Fruit fly (Drosophila melanogaster) whole organism, embryonic: ENCODE data around the gene CG44477.

Source experiments
- B-H2 ChIP-seq: fragments of 200-800 bp; sonication (Bioruptor generic); optimal IDR thresholded peaks from 2 replicates; lab custom pipeline; 2018; ENCODE audit warnings: missing biosample characterization, mild to moderate bottlenecking, missing genetic modification characterization
- CG10654 ChIP-seq: fragments of 200-800 bp; sonication (Bioruptor generic); optimal IDR thresholded peaks from 2 replicates; lab custom pipeline; 2016; ENCODE audit warnings: missing biosample characterization, missing genetic modification characterization
- CG11085 ChIP-seq: fragments of 200-800 bp; sonication (Bioruptor generic); IDR thresholded peaks from 2 replicates; pipeline ENCODE4 v1.3.6; 2022; ENCODE audit warnings: missing biosample characterization, missing genetic modification characterization
- CG11456 ChIP-seq: fragments of 200-800 bp; sonication (Bioruptor generic); IDR thresholded peaks from 3 replicates; pipeline ENCODE4 v1.3.6; 2022; ENCODE audit warnings: missing biosample characterization, missing genetic modification characterization
- CG12104 ChIP-seq: fragments of 200-800 bp; sonication (Bioruptor generic); optimal IDR thresholded peaks from 3 replicates; lab custom pipeline; 2016; ENCODE audit warnings: missing biosample characterization, missing genetic modification characterization
- CG12155 ChIP-seq: fragments of 200-800 bp; sonication (Bioruptor generic); optimal IDR thresholded peaks from 3 replicates; lab custom pipeline; 2016; ENCODE audit warnings: missing biosample characterization, missing genetic modification characterization
- CG13624 ChIP-seq: fragments of 200-800 bp; sonication (Bioruptor generic); optimal IDR thresholded peaks from 2 replicates; lab custom pipeline; 2016; ENCODE audit warnings: missing biosample characterization, missing genetic modification characterization
- CG14441 ChIP-seq: fragments of 200-800 bp; sonication (Bioruptor generic); IDR thresholded peaks from 2 replicates; pipeline ENCODE4 v1.3.6; 2022; ENCODE audit warnings: missing biosample characterization, missing genetic modification characterization
- CG16815 ChIP-seq: fragments of 200-800 bp; sonication (Bioruptor generic); optimal IDR thresholded peaks from 3 replicates; lab custom pipeline; 2017; ENCODE audit warnings: missing biosample characterization, mild to moderate bottlenecking, missing genetic modification characterization
- CG17359 ChIP-seq: fragments of 200-800 bp; sonication (Bioruptor generic); optimal IDR thresholded peaks from 3 replicates; lab custom pipeline; 2018; ENCODE audit warnings: missing biosample characterization, mild to moderate bottlenecking, missing genetic modification characterization, moderate library complexity
- CG17568 ChIP-seq: fragments of 200-800 bp; sonication (Bioruptor generic); optimal IDR thresholded peaks from 2 replicates; lab custom pipeline; 2018; ENCODE audit warnings: missing biosample characterization, mild to moderate bottlenecking, missing genetic modification characterization, moderate library complexity
- CG18011 ChIP-seq: fragments of 200-800 bp; sonication (Bioruptor generic); optimal IDR thresholded peaks from 2 replicates; lab custom pipeline; 2017; ENCODE audit warnings: missing biosample characterization, missing genetic modification characterization, mild to moderate bottlenecking, moderate library complexity, missing genotype
- CG18599 ChIP-seq: fragments of 200-800 bp; sonication (Bioruptor generic); optimal IDR thresholded peaks from 3 replicates; lab custom pipeline; 2017; ENCODE audit warnings: missing biosample characterization, missing genetic modification characterization, mild to moderate bottlenecking, moderate library complexity, missing genetic modification reagents
- CG18619 ChIP-seq: fragments of 200-800 bp; sonication (Bioruptor generic); optimal IDR thresholded peaks from 3 replicates; lab custom pipeline; 2017; ENCODE audit warnings: missing biosample characterization, mild to moderate bottlenecking, missing genetic modification characterization
- CG2120 ChIP-seq: fragments of 200-800 bp; sonication (Bioruptor generic); optimal IDR thresholded peaks from 3 replicates; lab custom pipeline; 2016; ENCODE audit warnings: missing biosample characterization, missing genetic modification characterization
- CG2678 ChIP-seq: fragments of 200-800 bp; sonication (Bioruptor generic); optimal IDR thresholded peaks from 3 replicates; lab custom pipeline; 2019; ENCODE audit warnings: missing biosample characterization, mild to moderate bottlenecking, missing genetic modification characterization, moderate library complexity
- CG2875 ChIP-seq: fragments of 200-800 bp; sonication (Bioruptor generic); optimal IDR thresholded peaks from 2 replicates; lab custom pipeline; 2017; ENCODE audit warnings: missing biosample characterization, mild to moderate bottlenecking, missing genetic modification characterization, missing genetic modification reagents
- CG31365 ChIP-seq: fragments of 200-800 bp; sonication (Bioruptor generic); optimal IDR thresholded peaks from 2 replicates; lab custom pipeline; 2018; ENCODE audit warnings: missing biosample characterization, mild to moderate bottlenecking, missing genetic modification characterization
- CG3281 ChIP-seq: fragments of 200-800 bp; sonication (Bioruptor generic); optimal IDR thresholded peaks from 3 replicates; lab custom pipeline; 2017; ENCODE audit warnings: missing biosample characterization, mild to moderate bottlenecking, missing genetic modification characterization
- CG43689 ChIP-seq: fragments of 200-800 bp; sonication (Bioruptor generic); IDR thresholded peaks from 2 replicates; pipeline ENCODE4 v1.3.6; 2022; ENCODE audit warnings: missing biosample characterization, missing genetic modification characterization
- CG5953 ChIP-seq: fragments of 200-800 bp; sonication (Bioruptor generic); IDR thresholded peaks from 2 replicates; pipeline ENCODE4 v1.3.6; 2022; ENCODE audit warnings: missing biosample characterization, missing genetic modification characterization
- CG6689 ChIP-seq: fragments of 200-800 bp; sonication (Bioruptor generic); IDR thresholded peaks from 2 replicates; pipeline ENCODE4 v1.3.6; 2022; ENCODE audit warnings: missing biosample characterization, missing genetic modification characterization
- CG6765 ChIP-seq: fragments of 200-800 bp; sonication (Bioruptor generic); optimal IDR thresholded peaks from 3 replicates; lab custom pipeline; 2017; ENCODE audit warnings: missing biosample characterization, mild to moderate bottlenecking, missing genetic modification characterization
- CG7745 ChIP-seq: fragments of 200-800 bp; sonication (Bioruptor generic); optimal IDR thresholded peaks from 2 replicates; lab custom pipeline; 2018; ENCODE audit warnings: missing biosample characterization, mild to moderate bottlenecking, missing genetic modification characterization, moderate library complexity
- CG8281 ChIP-seq: fragments of 200-800 bp; sonication (Bioruptor generic); optimal IDR thresholded peaks from 2 replicates; lab custom pipeline; 2018; ENCODE audit warnings: missing biosample characterization, mild to moderate bottlenecking, missing genetic modification characterization, moderate library complexity
- CG9609 ChIP-seq: fragments of 200-800 bp; sonication (Bioruptor generic); optimal IDR thresholded peaks from 3 replicates; lab custom pipeline; 2016; ENCODE audit warnings: missing biosample characterization, missing genetic modification characterization
- Fer3 ChIP-seq: fragments of 200-800 bp; sonication (Bioruptor generic); optimal IDR thresholded peaks from 2 replicates; lab custom pipeline; 2018; ENCODE audit warnings: missing biosample characterization, mild to moderate bottlenecking, missing genetic modification characterization, moderate library complexity
- Gsc ChIP-seq: fragments of 200-800 bp; sonication (Bioruptor generic); IDR thresholded peaks from 2 replicates; pipeline ENCODE4 v1.3.6; 2022; ENCODE audit warnings: missing biosample characterization, missing genetic modification characterization
- MESR4 ChIP-seq: fragments of 200-800 bp; sonication (Bioruptor generic); optimal IDR thresholded peaks from 2 replicates; lab custom pipeline; 2018; ENCODE audit warnings: missing biosample characterization, mild to moderate bottlenecking, missing genetic modification characterization, moderate library complexity
- Max ChIP-seq: fragments of 200-800 bp; sonication (Bioruptor generic); optimal IDR thresholded peaks from 2 replicates; lab custom pipeline; 2016; ENCODE audit warnings: missing biosample characterization, mild to moderate bottlenecking, missing genetic modification characterization
- Meics ChIP-seq: fragments of 200-800 bp; sonication (Bioruptor generic); optimal IDR thresholded peaks from 2 replicates; lab custom pipeline; 2017; ENCODE audit warnings: missing biosample characterization, mild to moderate bottlenecking, missing genetic modification characterization
- NFAT ChIP-seq: fragments of 200-800 bp; sonication (Bioruptor generic); IDR thresholded peaks from 2 replicates; pipeline ENCODE4 v1.3.6; 2022; ENCODE audit warnings: missing biosample characterization, missing genetic modification characterization
- Nf-YB ChIP-seq: fragments of 200-800 bp; sonication (Bioruptor generic); optimal IDR thresholded peaks from 3 replicates; lab custom pipeline; 2019; ENCODE audit warnings: missing biosample characterization, mild to moderate bottlenecking, missing genetic modification characterization, moderate library complexity
- Nf-YC ChIP-seq: fragments of 200-800 bp; optimal IDR thresholded peaks from 3 replicates; lab custom pipeline; 2019; ENCODE audit warnings: missing biosample characterization, mild to moderate bottlenecking, missing genetic modification characterization, moderate library complexity
- Scr ChIP-seq: fragments of 200-800 bp; sonication (Bioruptor generic); IDR thresholded peaks from 2 replicates; pipeline ENCODE4 v1.3.6; 2022; ENCODE audit warnings: missing biosample characterization, missing genetic modification characterization; ENCODE audit not compliant: partially characterized antibody
- Trl ChIP-seq, 3 experiments: fragments of >200 bp in 2 of 3; fragments of 200-800 bp in 1 of 3; sonication (Bioruptor generic) in 1 of 3; optimal IDR thresholded peaks; 2 replicates in 1 of 3; 3 replicates in 2 of 3; lab custom pipeline; 2016 to 2017; ENCODE audit warnings: missing biosample characterization in 1 of 3, missing genetic modification characterization in 1 of 3
- aop ChIP-seq: fragments of 200-800 bp; sonication (Bioruptor generic); IDR thresholded peaks from 2 replicates; pipeline ENCODE4 v1.3.6; 2022; ENCODE audit warnings: missing biosample characterization, missing genetic modification characterization
- chinmo ChIP-seq: fragments of 200-800 bp; sonication (Bioruptor generic); IDR thresholded peaks from 4 replicates; pipeline ENCODE4 v1.3.6; 2022; ENCODE audit warnings: missing biosample characterization, missing genetic modification characterization; ENCODE audit not compliant: partially characterized antibody
- corto ChIP-seq: fragments of 200-800 bp; sonication (Bioruptor generic); optimal IDR thresholded peaks from 2 replicates; lab custom pipeline; 2016; ENCODE audit warnings: missing biosample characterization, mild to moderate bottlenecking, missing genetic modification characterization, moderate library complexity
- croc ChIP-seq: fragments of 200-800 bp; sonication (Bioruptor generic); conservative IDR thresholded peaks from 3 replicates; pipeline ENCODE4 v1.3.6; 2022; ENCODE audit warnings: missing biosample characterization, missing genetic modification characterization
- cwo ChIP-seq: fragments of 200-800 bp; sonication (Bioruptor generic); optimal IDR thresholded peaks from 3 replicates; lab custom pipeline; 2017; ENCODE audit warnings: missing biosample characterization, missing genetic modification characterization, mild to moderate bottlenecking, moderate library complexity, missing genetic modification reagents
- dan ChIP-seq: fragments of 200-800 bp; sonication (Bioruptor generic); IDR thresholded peaks from 2 replicates; pipeline ENCODE4 v1.3.6; 2022; ENCODE audit warnings: missing biosample characterization, missing genetic modification characterization
- ken ChIP-seq: fragments of 200-800 bp; sonication (Bioruptor generic); IDR thresholded peaks from 3 replicates; pipeline ENCODE4 v1.3.6; 2022; ENCODE audit warnings: missing biosample characterization, missing genetic modification characterization
- odd ChIP-seq: fragments of 200-800 bp; sonication (Bioruptor generic); optimal IDR thresholded peaks from 2 replicates; lab custom pipeline; 2017; ENCODE audit warnings: missing biosample characterization, mild to moderate bottlenecking, missing genetic modification characterization
- rib ChIP-seq: fragments of 200-800 bp; sonication (Bioruptor generic); IDR thresholded peaks from 2 replicates; pipeline ENCODE4 v1.3.6; 2022; ENCODE audit warnings: missing biosample characterization, missing genetic modification characterization
- sd ChIP-seq: fragments of 200-800 bp; sonication (Bioruptor generic); optimal IDR thresholded peaks from 3 replicates; lab custom pipeline; 2018; ENCODE audit warnings: missing biosample characterization, mild to moderate bottlenecking, missing genetic modification characterization, moderate library complexity
- sens-2 ChIP-seq: fragments of 200-800 bp; sonication (Bioruptor generic); IDR thresholded peaks from 2 replicates; pipeline ENCODE4 v1.3.6; 2022; ENCODE audit warnings: missing biosample characterization, missing genetic modification characterization
- sisA ChIP-seq: fragments of 200-800 bp; sonication (Bioruptor generic); IDR thresholded peaks from 2 replicates; pipeline ENCODE4 v1.3.6; 2022; ENCODE audit warnings: missing biosample characterization, missing genetic modification characterization
- toy ChIP-seq: fragments of 200-800 bp; sonication (Bioruptor generic); IDR thresholded peaks from 2 replicates; pipeline ENCODE4 v1.3.6; 2022; ENCODE audit warnings: missing biosample characterization, missing genetic modification characterization
- trh ChIP-seq: fragments of 200-800 bp; sonication (Bioruptor generic); optimal IDR thresholded peaks from 2 replicates; lab custom pipeline; 2016; ENCODE audit warnings: missing biosample characterization, missing genetic modification characterization
- ttk ChIP-seq: fragments of 200-800 bp; sonication (Bioruptor generic); IDR thresholded peaks from 2 replicates; pipeline ENCODE4 v2.1.2; 2022; ENCODE audit warnings: missing biosample characterization, missing genetic modification characterization
- wdn ChIP-seq: fragments of 200-800 bp; sonication (Bioruptor generic); IDR thresholded peaks from 2 replicates; pipeline ENCODE4 v1.3.6; 2022; ENCODE audit warnings: missing biosample characterization, missing genetic modification characterization

The CG44477 gene

dm6 chr2L:11701819-11702218 is 38.8 kb downstream of the CG44477 start (continued):
- TF ChIP-seq CG2678 (tag; lab: Kevin White, UChicago) = peak; percentile 30
- no peak for TF ChIP-seq CG6765 (GFP tag; lab: Kevin White, UChicago)
- peak; percentile 16 for TF ChIP-seq Meics (GFP tag; lab: Kevin White, UChicago)
- TF ChIP-seq Max (GFP tag; lab: Kevin White, UChicago) = no peak
- TF ChIP-seq CG10654 = no peak
- TF ChIP-seq ken (GFP tag; lab: Robert Waterston, UW) = no peak
- no peak for TF ChIP-seq ttk (GFP tag; lab: Robert Waterston, UW)
- no peak for TF ChIP-seq toy
- no peak for TF ChIP-seq croc (GFP tag; lab: Robert Waterston, UW)
- no peak for TF ChIP-seq Gsc (GFP tag; lab: Robert Waterston, UW)
- no peak for TF ChIP-seq CG9609 (GFP tag; lab: Kevin White, UChicago)
- TF ChIP-seq Fer3 (tag; lab: Kevin White, UChicago) = no peak
- TF ChIP-seq CG16815 (GFP tag; lab: Kevin White, UChicago) = no peak
- TF ChIP-seq aop (GFP tag; lab: Robert Waterston, UW) = no peak
- no peak for TF ChIP-seq CG14441 (GFP tag; lab: Robert Waterston, UW)
- TF ChIP-seq CG7745 (tag; lab: Kevin White, UChicago) = no peak
- no peak for TF ChIP-seq sd (tag; lab: Kevin White, UChicago)
- TF ChIP-seq CG6689 (GFP tag; lab: Robert Waterston, UW) = no peak
- no peak for TF ChIP-seq B-H2 (GFP tag; lab: Kevin White, UChicago)
- TF ChIP-seq CG11456 (GFP tag; lab: Robert Waterston, UW) = no peak
- TF ChIP-seq chinmo (GFP tag; lab: Robert Waterston, UW) = no peak
- TF ChIP-seq odd = no peak
- TF ChIP-seq CG31365 (tag; lab: Kevin White, UChicago) = no peak
- no peak for TF ChIP-seq sens-2 (GFP tag; lab: Robert Waterston, UW)
- no peak for TF ChIP-seq corto
- no peak for TF ChIP-seq CG12104 (GFP tag; lab: Kevin White, UChicago)
- TF ChIP-seq MESR4 = no peak
- TF ChIP-seq NFAT (GFP tag; lab: Robert Waterston, UW) = no peak
- no peak for TF ChIP-seq CG18619 (GFP tag; lab: Kevin White, UChicago)
- no peak for TF ChIP-seq CG12155 (GFP tag; lab: Kevin White, UChicago)
- no peak for TF ChIP-seq Nf-YB (GFP tag; lab: Kevin White, UChicago)
- no peak for TF ChIP-seq CG5953 (GFP tag; lab: Robert Waterston, UW)
- no peak for TF ChIP-seq CG17568
- peak; percentile 55 for TF ChIP-seq CG18599 (GFP tag; lab: Kevin White, UChicago)
- TF ChIP-seq sisA = no peak
- TF ChIP-seq trh = no peak
- no peak for TF ChIP-seq CG13624 (GFP tag; lab: Kevin White, UChicago)
- peak; percentile 3 for TF ChIP-seq cwo (GFP tag; lab: Kevin White, UChicago)
- no peak for TF ChIP-seq Scr (GFP tag; lab: Robert Waterston, UW)
- TF ChIP-seq rib (GFP tag; lab: Robert Waterston, UW) = no peak
- no peak for TF ChIP-seq dan (GFP tag; lab: Robert Waterston, UW)
- TF ChIP-seq wdn (GFP tag; lab: Robert Waterston, UW) = no peak
- no peak for TF ChIP-seq CG18011
- no peak for TF ChIP-seq CG11085
- no peak for TF ChIP-seq Nf-YC
- TF ChIP-seq CG17359 (tag; lab: Kevin White, UChicago) = no peak
- TF ChIP-seq CG2875 (GFP tag; lab: Kevin White, UChicago) = no peak
- no peak for TF ChIP-seq Trl (optimal IDR thresholded peaks at IDR 0.05; lab: Kevin White, UChicago)
- no peak for TF ChIP-seq Trl (GFP tag; optimal IDR thresholded peaks at IDR 0.05; lab: Kevin White, UChicago)
- peak; percentile 46 for TF ChIP-seq CG2120 (GFP tag; lab: Kevin White, UChicago)
- TF ChIP-seq CG3281 = peak; percentile 16
- no peak for TF ChIP-seq CG8281 (tag; lab: Kevin White, UChicago)
- no peak for TF ChIP-seq CG43689 (GFP tag; lab: Robert Waterston, UW)
